Worm (Caenorhabditis elegans) whole organism, young adult: ENCODE results near the gene str-61.

Source experiments
- B0019.2 ChIP-seq: fragments of 200-800 bp; sonication (Bioruptor generic); conservative IDR thresholded peaks from 2 replicates; pipeline ENCODE4 v1.3.6; 2022; ENCODE audit warnings: missing genetic modification reagents, missing genetic modification characterization, missing compliant biosample characterization
- C17E4.6 ChIP-seq: fragments of 200-800 bp; sonication (Bioruptor generic); IDR thresholded peaks from 2 replicates; pipeline ENCODE4 v1.3.6; 2022; ENCODE audit warnings: missing genetic modification reagents, missing genetic modification characterization, missing compliant biosample characterization
- D2030.7 ChIP-seq: fragments of 200-800 bp; sonication (Bioruptor generic); IDR thresholded peaks from 2 replicates; pipeline ENCODE4 v1.3.6; 2022; ENCODE audit warnings: missing genetic modification reagents, missing genetic modification characterization, missing compliant biosample characterization
- F52B5.7 ChIP-seq: sonication (generic microtip); optimal IDR thresholded peaks from 2 replicates; lab custom pipeline; 2016; ENCODE audit warnings: mild to moderate bottlenecking, missing genetic modification characterization, missing compliant biosample characterization
- F57A8.1 ChIP-seq: fragments of 200-800 bp; sonication (Bioruptor generic); optimal IDR thresholded peaks from 2 replicates; lab custom pipeline; 2018; ENCODE audit warnings: mild to moderate bottlenecking, missing genetic modification characterization, moderate library complexity, missing compliant biosample characterization
- K12H6.12 ChIP-seq: fragments of 200-800 bp; sonication (Bioruptor generic); optimal IDR thresholded peaks from 2 replicates; lab custom pipeline; 2018; ENCODE audit warnings: mild to moderate bottlenecking, missing genetic modification characterization, missing compliant biosample characterization
- Y53F4B.3 ChIP-seq: fragments of 200-800 bp; sonication (Bioruptor generic); IDR thresholded peaks from 2 replicates; pipeline ENCODE4 v1.3.6; 2022; ENCODE audit warnings: missing genetic modification reagents, missing genetic modification characterization, missing compliant biosample characterization
- akir-1 ChIP-seq: fragments of 200-800 bp; sonication (Bioruptor generic); optimal IDR thresholded peaks from 2 replicates; lab custom pipeline; 2018; ENCODE audit warnings: mild to moderate bottlenecking, missing genetic modification characterization, moderate library complexity, missing compliant biosample characterization
- attf-3 ChIP-seq: fragments of 200-800 bp; sonication (Bioruptor generic); conservative IDR thresholded peaks from 2 replicates; pipeline ENCODE4 v1.3.6; 2022; ENCODE audit warnings: missing genetic modification reagents, missing genetic modification characterization, missing compliant biosample characterization
- attf-5 ChIP-seq: fragments of 200-800 bp; sonication (Bioruptor generic); optimal IDR thresholded peaks from 2 replicates; lab custom pipeline; 2018; ENCODE audit warnings: mild to moderate bottlenecking, missing genetic modification characterization, missing compliant biosample characterization
- ccch-3 ChIP-seq: fragments of 200-800 bp; sonication (Bioruptor generic); optimal IDR thresholded peaks from 2 replicates; lab custom pipeline; 2018; ENCODE audit warnings: mild to moderate bottlenecking, missing genetic modification characterization, missing compliant biosample characterization
- ceh-100 ChIP-seq: fragments of 200-800 bp; sonication (Bioruptor generic); IDR thresholded peaks from 2 replicates; pipeline ENCODE4 v1.3.6; 2022; ENCODE audit warnings: missing genetic modification reagents, missing genetic modification characterization, missing compliant biosample characterization
- ceh-27 ChIP-seq: fragments of 200-800 bp; sonication (Bioruptor generic); optimal IDR thresholded peaks from 2 replicates; lab custom pipeline; 2018; ENCODE audit warnings: mild to moderate bottlenecking, missing genetic modification characterization, moderate library complexity, missing compliant biosample characterization
- ceh-91 ChIP-seq: fragments of 200-800 bp; sonication (Bioruptor generic); IDR thresholded peaks from 2 replicates; pipeline ENCODE4 v1.3.6; 2022; ENCODE audit warnings: missing genetic modification reagents, missing genetic modification characterization, missing compliant biosample characterization
- chd-7 ChIP-seq: sonication (generic microtip); optimal IDR thresholded peaks from 2 replicates; lab custom pipeline; 2016; ENCODE audit warnings: mild to moderate bottlenecking, missing genetic modification characterization, moderate library complexity, missing compliant biosample characterization
- die-1 ChIP-seq: sonication (generic microtip); optimal IDR thresholded peaks from 2 replicates; lab custom pipeline; 2016; ENCODE audit warnings: missing genotype, mild to moderate bottlenecking, missing genetic modification characterization, missing compliant biosample characterization
- dox-1 ChIP-seq: fragments of 200-800 bp; sonication (Bioruptor generic); IDR thresholded peaks from 2 replicates; pipeline ENCODE4 v1.3.6; 2022; ENCODE audit warnings: missing genetic modification reagents, missing genetic modification characterization, missing compliant biosample characterization
- dpff-1 ChIP-seq: sonication (generic microtip); optimal IDR thresholded peaks from 2 replicates; lab custom pipeline; 2017; ENCODE audit warnings: mild to moderate bottlenecking, missing genetic modification characterization, missing compliant biosample characterization
- egl-18 ChIP-seq: fragments of 200-800 bp; sonication (Bioruptor generic); IDR thresholded peaks from 2 replicates; pipeline ENCODE4 v1.3.6; 2022; ENCODE audit warnings: missing genetic modification reagents, missing genetic modification characterization, missing compliant biosample characterization
- egrh-3 ChIP-seq: fragments of 200-800 bp; sonication (Bioruptor generic); IDR thresholded peaks from 2 replicates; pipeline ENCODE4 v1.3.6; 2022; ENCODE audit warnings: missing genetic modification reagents, missing genetic modification characterization, missing compliant biosample characterization
- ets-4 ChIP-seq: fragments of 200-800 bp; sonication (Bioruptor generic); optimal IDR thresholded peaks from 2 replicates; lab custom pipeline; 2018; ENCODE audit warnings: mild to moderate bottlenecking, missing genetic modification characterization, missing compliant biosample characterization
- hlh-12 ChIP-seq: sonication (generic microtip); optimal IDR thresholded peaks from 2 replicates; lab custom pipeline; 2016; ENCODE audit warnings: missing genetic modification characterization, missing compliant biosample characterization
- hrde-1 ChIP-seq: sonication (generic microtip); optimal IDR thresholded peaks from 2 replicates; lab custom pipeline; 2016; ENCODE audit warnings: missing genetic modification characterization, mild to moderate bottlenecking, missing compliant biosample characterization, moderate library complexity, missing genotype, missing genetic modification reagents, borderline replicate concordance
- hsf-1 ChIP-seq: fragments of 200-800 bp; sonication (Bioruptor generic); IDR thresholded peaks from 2 replicates; pipeline ENCODE4 v1.3.6; 2022; ENCODE audit warnings: missing genetic modification reagents, missing genetic modification characterization, missing compliant biosample characterization
- let-526 ChIP-seq: fragments of 200-800 bp; sonication (Bioruptor generic); IDR thresholded peaks from 2 replicates; pipeline ENCODE4 v1.3.6; 2022; ENCODE audit warnings: missing genetic modification reagents, missing genetic modification characterization, missing compliant biosample characterization
- let-607 ChIP-seq, 2 experiments: fragments of 200-800 bp in 1 of 2; sonication (Bioruptor generic) in 1 of 2; sonication (generic microtip) in 1 of 2; optimal IDR thresholded peaks; 2 replicates each; lab custom pipeline; 2016 to 2018; ENCODE audit warnings: mild to moderate bottlenecking in 2 of 2, missing compliant biosample characterization in 2 of 2, missing genetic modification characterization in 2 of 2, moderate library complexity in 2 of 2, missing genotype in 1 of 2
- lsl-1 ChIP-seq: fragments of 200-800 bp; sonication (Bioruptor generic); optimal IDR thresholded peaks from 2 replicates; lab custom pipeline; 2018; ENCODE audit warnings: mild to moderate bottlenecking, missing genetic modification characterization, moderate library complexity, missing compliant biosample characterization
- madf-10 ChIP-seq: sonication (generic microtip); optimal IDR thresholded peaks from 2 replicates; lab custom pipeline; 2016; ENCODE audit warnings: mild to moderate bottlenecking, missing genetic modification characterization, missing compliant biosample characterization
- madf-3 ChIP-seq: fragments of 200-800 bp; sonication (Bioruptor generic); IDR thresholded peaks from 2 replicates; pipeline ENCODE4 v1.3.6; 2022; ENCODE audit warnings: missing genetic modification reagents, missing genetic modification characterization, missing compliant biosample characterization
- madf-8 ChIP-seq: fragments of 200-800 bp; sonication (Bioruptor generic); conservative IDR thresholded peaks from 2 replicates; pipeline ENCODE4 v1.3.6; 2022; ENCODE audit warnings: missing genetic modification reagents, missing genetic modification characterization, missing compliant biosample characterization
- mxl-1 ChIP-seq: sonication (generic microtip); optimal IDR thresholded peaks from 2 replicates; lab custom pipeline; 2016; ENCODE audit warnings: missing genetic modification characterization, missing compliant biosample characterization
- nfya-2 ChIP-seq: fragments of 200-800 bp; sonication (Bioruptor generic); IDR thresholded peaks from 2 replicates; pipeline ENCODE4 v1.3.6; 2022; ENCODE audit warnings: missing genetic modification reagents, missing genetic modification characterization, missing compliant biosample characterization
- nhr-90 ChIP-seq: sonication (generic microtip); optimal IDR thresholded peaks from 2 replicates; lab custom pipeline; 2016; ENCODE audit warnings: missing genotype, mild to moderate bottlenecking, missing genetic modification characterization, missing compliant biosample characterization
- snpc-4 ChIP-seq, 5 experiments: fragments of 150-350 bp in 1 of 5; sonication (generic microtip) in 4 of 5; optimal IDR thresholded peaks; 2 replicates each; lab custom pipeline; 2014 to 2018; ENCODE audit warnings: missing genetic modification characterization in 5 of 5, missing biosample characterization in 3 of 5, antibody characterized with exemption in 2 of 5, mild to moderate bottlenecking in 2 of 5, missing compliant biosample characterization in 2 of 5, missing genotype in 2 of 5, moderate library complexity in 2 of 5, missing genetic modification reagents in 1 of 5
- somi-1 ChIP-seq: fragments of 200-800 bp; sonication (Bioruptor generic); optimal IDR thresholded peaks from 2 replicates; lab custom pipeline; 2018; ENCODE audit warnings: mild to moderate bottlenecking, missing genetic modification characterization, missing compliant biosample characterization
- zfh-2 ChIP-seq: fragments of 200-800 bp; sonication (Bioruptor generic); conservative IDR thresholded peaks from 2 replicates; pipeline ENCODE4 v1.3.6; 2022; ENCODE audit warnings: missing genetic modification reagents, missing genetic modification characterization, missing compliant biosample characterization
- zim-3 ChIP-seq: sonication (generic microtip); optimal IDR thresholded peaks from 2 replicates; lab custom pipeline; 2017; ENCODE audit warnings: mild to moderate bottlenecking, missing genetic modification characterization, moderate library complexity, missing compliant biosample characterization
- ztf-22 ChIP-seq: fragments of 200-800 bp; sonication (Bioruptor generic); optimal IDR thresholded peaks from 2 replicates; lab custom pipeline; 2018; ENCODE audit warnings: mild to moderate bottlenecking, missing genetic modification characterization, moderate library complexity, missing compliant biosample characterization
- ztf-25 ChIP-seq: fragments of 200-800 bp; sonication (Bioruptor generic); IDR thresholded peaks from 2 replicates; pipeline ENCODE4 v1.3.6; 2022; ENCODE audit warnings: missing genetic modification reagents, missing genetic modification characterization, missing compliant biosample characterization

The str-61 gene

ce11 chrV:16694538-16694937 is 23.4 kb upstream of the str-61 start, which contains the start of gene srz-101:
Gene srz-101, plus strand, starts transcription at chrV:16694838.
- TF ChIP-seq D2030.7 (GFP tag; lab: Robert Waterston, UW) (no peak), F52B5.7 (no peak), ztf-25 (GFP tag; lab: Robert Waterston, UW) (no peak), lsl-1 (GFP tag; lab: Kevin White, UChicago) (no peak), C17E4.6 (GFP tag; lab: Robert Waterston, UW) (no peak), ceh-91 (GFP tag; lab: Robert Waterston, UW) (no peak), madf-10 (tag; lab: Kevin White, UChicago) (no peak), ceh-100 (GFP tag; lab: Robert Waterston, UW) (no peak), ets-4 (GFP tag; lab: Kevin White, UChicago) (no peak), attf-3 (GFP tag; lab: Robert Waterston, UW) (no peak), hsf-1 (no peak), K12H6.12 (tag; lab: Kevin White, UChicago) (no peak), B0019.2 (GFP tag; lab: Robert Waterston, UW) (no peak), ztf-22 (GFP tag; lab: Kevin White, UChicago) (no peak), ceh-27 (GFP tag; lab: Kevin White, UChicago) (no peak), F57A8.1 (no peak), akir-1 (GFP tag; lab: Kevin White, UChicago) (no peak), let-526 (no peak), egl-18 (no peak), mxl-1 (tag; lab: Kevin White, UChicago) (no peak)

DNA sequence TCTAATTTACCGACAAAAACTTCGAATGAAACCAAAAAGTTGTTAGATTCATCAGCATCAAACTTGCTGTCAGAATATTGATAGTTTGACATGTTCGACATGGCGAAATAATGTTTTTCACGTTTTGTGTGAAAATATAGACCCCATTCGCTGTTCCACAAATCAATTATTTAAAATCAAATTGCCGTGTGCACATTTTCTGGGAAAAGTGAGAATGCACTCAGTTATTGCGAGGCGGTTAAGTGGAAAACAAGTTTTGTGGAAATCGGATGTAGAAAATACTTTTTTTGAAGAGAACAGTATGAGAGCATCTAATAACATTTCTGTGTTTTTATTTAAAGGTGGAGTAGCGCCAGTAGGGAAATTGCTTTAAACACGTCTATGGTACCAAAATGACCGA is 22.6 kb upstream of the str-61 start, which contains the start of gene srw-42:
srw-42 (minus strand) TSS at position 101 of the 400 bp plus-strand sequence.
- TF ChIP-seq Y53F4B.3 (no peak), zim-3 (no peak), dox-1 (GFP tag; lab: Robert Waterston, UW) (no peak), attf-5 (GFP tag; lab: Kevin White, UChicago) (no peak), hlh-12 (tag; lab: Kevin White, UChicago) (no peak), somi-1 (no peak), ccch-3 (no peak), egrh-3 (GFP tag; lab: Robert Waterston, UW) (no peak), zfh-2 (no peak)
- TF ChIP-seq, all 124 proteins: peak for 0

DNA sequence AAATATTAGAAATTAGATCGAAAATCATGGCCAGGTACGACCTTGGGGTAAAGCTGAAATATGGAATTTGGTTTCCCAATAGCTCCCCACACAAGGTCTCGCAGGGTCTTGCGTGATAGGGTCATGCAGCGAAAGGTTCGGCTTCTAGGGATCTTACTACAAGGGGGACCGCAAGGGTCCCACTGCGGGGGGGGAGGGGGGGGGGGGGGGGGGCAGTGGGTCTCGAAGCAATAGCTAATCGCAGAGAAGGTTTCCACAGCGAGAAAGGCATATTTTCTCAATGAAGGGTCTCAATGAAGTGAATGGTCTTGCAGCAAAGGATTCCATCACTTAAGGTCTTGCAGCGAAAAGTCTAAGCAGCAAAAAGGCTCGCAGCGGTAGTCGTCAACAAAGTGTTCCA is 21.9 kb upstream of the str-61 start:
- TF ChIP-seq hrde-1 (tag; lab: Kevin White, UChicago) (no peak), F57A8.1 (no peak), egrh-3 (GFP tag; lab: Robert Waterston, UW) (peak; percentile 90; the same call in 1 of the 2 replicates), snpc-4 (GFP tag; optimal IDR thresholded peaks at IDR 0.05; lab: Kevin White, UChicago) (no peak), snpc-4 (tag; optimal IDR thresholded peaks at IDR 0.05; lab: Kevin White, UChicago) (no peak), die-1 (tag; lab: Kevin White, UChicago) (no peak), madf-8 (GFP tag; lab: Robert Waterston, UW) (no peak), nhr-90 (tag; lab: Kevin White, UChicago) (no peak), madf-3 (GFP tag; lab: Robert Waterston, UW) (no peak), let-607 (tag; optimal IDR thresholded peaks at IDR 0.05; lab: Kevin White, UChicago) (no peak), chd-7 (no peak), zfh-2 (peak; percentile 92), nfya-2 (no peak), attf-5 (GFP tag; lab: Kevin White, UChicago) (no peak), dpff-1 (tag; lab: Kevin White, UChicago) (no peak)
